Fruit fly (Drosophila melanogaster) whole organism, embryonic: ENCODE results near the gene GstT4.

ENCODE experiments used
- Bteb2 ChIP-seq: fragments of 200-800 bp; sonication (Bioruptor generic); optimal IDR thresholded peaks from 2 replicates; lab custom pipeline; 2016; ENCODE audit warnings: missing biosample characterization, missing genetic modification characterization
- CG10267 ChIP-seq: fragments of 200-800 bp; sonication (Bioruptor generic); optimal IDR thresholded peaks from 2 replicates; lab custom pipeline; 2018; ENCODE audit warnings: missing biosample characterization, mild to moderate bottlenecking, missing genetic modification characterization, moderate library complexity
- CG10565 ChIP-seq: fragments of 200-800 bp; sonication (Bioruptor generic); optimal IDR thresholded peaks from 3 replicates; lab custom pipeline; 2016; ENCODE audit warnings: missing biosample characterization, mild to moderate bottlenecking, missing genetic modification characterization
- CG10959 ChIP-seq: fragments of 200-800 bp; sonication (Bioruptor generic); IDR thresholded peaks from 2 replicates; pipeline ENCODE4 v1.3.6; 2022; ENCODE audit warnings: missing biosample characterization, missing genetic modification characterization
- CG10979 ChIP-seq: fragments of 200-800 bp; sonication (Bioruptor generic); optimal IDR thresholded peaks from 2 replicates; lab custom pipeline; 2018; ENCODE audit warnings: missing biosample characterization, mild to moderate bottlenecking, missing genetic modification characterization, moderate library complexity
- CG11456 ChIP-seq: fragments of 200-800 bp; sonication (Bioruptor generic); IDR thresholded peaks from 3 replicates; pipeline ENCODE4 v1.3.6; 2022; ENCODE audit warnings: missing biosample characterization, missing genetic modification characterization
- CG11504 ChIP-seq: fragments of 200-800 bp; sonication (Bioruptor generic); optimal IDR thresholded peaks from 3 replicates; lab custom pipeline; 2019; ENCODE audit warnings: missing biosample characterization, mild to moderate bottlenecking, missing genetic modification characterization, moderate library complexity
- CG12219 ChIP-seq: fragments of 200-800 bp; sonication (Bioruptor generic); optimal IDR thresholded peaks from 3 replicates; lab custom pipeline; 2018; ENCODE audit warnings: missing biosample characterization, mild to moderate bottlenecking, missing genetic modification characterization
- CG12769 ChIP-seq: fragments of 200-800 bp; sonication (Bioruptor generic); optimal IDR thresholded peaks from 2 replicates; lab custom pipeline; 2019; ENCODE audit warnings: missing biosample characterization, mild to moderate bottlenecking, missing genetic modification characterization, moderate library complexity
- CG14965 ChIP-seq: fragments of 200-800 bp; sonication (Bioruptor generic); optimal IDR thresholded peaks from 2 replicates; lab custom pipeline; 2016; ENCODE audit warnings: missing biosample characterization, missing genetic modification characterization, borderline replicate concordance
- CG1792 ChIP-seq: fragments of 200-800 bp; sonication (Bioruptor generic); optimal IDR thresholded peaks from 2 replicates; lab custom pipeline; 2016; ENCODE audit warnings: missing biosample characterization, missing genetic modification characterization
- CG18262 ChIP-seq: fragments of 200-800 bp; optimal IDR thresholded peaks from 3 replicates; lab custom pipeline; 2019; ENCODE audit warnings: missing biosample characterization, mild to moderate bottlenecking, missing genetic modification characterization, moderate library complexity
- CG2120 ChIP-seq: fragments of 200-800 bp; sonication (Bioruptor generic); optimal IDR thresholded peaks from 3 replicates; lab custom pipeline; 2016; ENCODE audit warnings: missing biosample characterization, missing genetic modification characterization
- CG2129 ChIP-seq: fragments of 200-800 bp; sonication (Bioruptor generic); IDR thresholded peaks from 2 replicates; pipeline ENCODE4 v1.3.6; 2022; ENCODE audit warnings: missing biosample characterization, missing genetic modification characterization; ENCODE audit not compliant: partially characterized antibody
- CG30403 ChIP-seq: fragments of 200-800 bp; sonication (Bioruptor generic); optimal IDR thresholded peaks from 3 replicates; lab custom pipeline; 2016; ENCODE audit warnings: missing biosample characterization, missing genetic modification characterization
- CG3163 ChIP-seq: fragments of 200-800 bp; sonication (Bioruptor generic); optimal IDR thresholded peaks from 3 replicates; lab custom pipeline; 2016; ENCODE audit warnings: missing biosample characterization, missing genetic modification characterization
- CG3281 ChIP-seq: fragments of 200-800 bp; sonication (Bioruptor generic); optimal IDR thresholded peaks from 3 replicates; lab custom pipeline; 2017; ENCODE audit warnings: missing biosample characterization, mild to moderate bottlenecking, missing genetic modification characterization
- CG33213 ChIP-seq: fragments of 200-800 bp; sonication (Bioruptor generic); optimal IDR thresholded peaks from 3 replicates; lab custom pipeline; 2016; ENCODE audit warnings: missing biosample characterization, missing genetic modification characterization
- CG4282 ChIP-seq: fragments of 200-800 bp; sonication (Bioruptor generic); optimal IDR thresholded peaks from 2 replicates; lab custom pipeline; 2016; ENCODE audit warnings: missing biosample characterization, missing genetic modification characterization
- CG7271 ChIP-seq: fragments of 200-800 bp; sonication (Bioruptor generic); optimal IDR thresholded peaks from 2 replicates; lab custom pipeline; 2018; ENCODE audit warnings: missing biosample characterization, mild to moderate bottlenecking, missing genetic modification characterization, moderate library complexity
- GATAe ChIP-seq: fragments of 200-800 bp; sonication (Bioruptor generic); conservative IDR thresholded peaks from 2 replicates; pipeline ENCODE4 v1.3.6; 2022; ENCODE audit warnings: missing biosample characterization, missing genetic modification characterization
- HmgZ ChIP-seq: fragments of 200-800 bp; sonication (Bioruptor generic); optimal IDR thresholded peaks from 2 replicates; lab custom pipeline; 2018; ENCODE audit warnings: missing biosample characterization, mild to moderate bottlenecking, missing genetic modification characterization
- NK7.1 ChIP-seq: fragments of 200-800 bp; sonication (Bioruptor generic); optimal IDR thresholded peaks from 3 replicates; lab custom pipeline; 2016; ENCODE audit warnings: missing biosample characterization, missing genetic modification characterization
- Six4 ChIP-seq: fragments of 200-800 bp; sonication (Bioruptor generic); optimal IDR thresholded peaks from 2 replicates; lab custom pipeline; 2016; ENCODE audit warnings: missing biosample characterization, missing genetic modification characterization
- Vsx1 ChIP-seq: fragments of 200-800 bp; sonication (Bioruptor generic); optimal IDR thresholded peaks from 2 replicates; lab custom pipeline; 2017; ENCODE audit warnings: missing biosample characterization, mild to moderate bottlenecking, missing genetic modification characterization, missing genetic modification reagents
- amos ChIP-seq: fragments of 200-800 bp; sonication (Bioruptor generic); IDR thresholded peaks from 2 replicates; pipeline ENCODE4 v1.3.6; 2022; ENCODE audit warnings: missing biosample characterization, missing genetic modification characterization; ENCODE audit not compliant: partially characterized antibody
- bbx ChIP-seq: fragments of 200-800 bp; sonication (Bioruptor generic); IDR thresholded peaks from 2 replicates; pipeline ENCODE4 v1.3.6; 2022; ENCODE audit warnings: missing biosample characterization, missing genetic modification characterization; ENCODE audit not compliant: partially characterized antibody
- cad ChIP-seq: fragments of >200 bp; optimal IDR thresholded peaks from 2 replicates; lab custom pipeline; 2017; ENCODE audit warnings: missing biosample characterization, missing genetic modification characterization
- cg ChIP-seq: fragments of 200-800 bp; sonication (Bioruptor generic); optimal IDR thresholded peaks from 3 replicates; lab custom pipeline; 2019; ENCODE audit warnings: missing biosample characterization, mild to moderate bottlenecking, missing genetic modification characterization, moderate library complexity
- crp ChIP-seq, 2 experiments: fragments of 200-800 bp; sonication (Bioruptor generic); optimal IDR thresholded peaks; 2 replicates in 1 of 2; 3 replicates in 1 of 2; lab custom pipeline; 2017; ENCODE audit warnings: missing biosample characterization in 2 of 2, missing genetic modification characterization in 2 of 2, mild to moderate bottlenecking in 1 of 2, moderate library complexity in 1 of 2
- cwo ChIP-seq: fragments of 200-800 bp; sonication (Bioruptor generic); optimal IDR thresholded peaks from 3 replicates; lab custom pipeline; 2017; ENCODE audit warnings: missing biosample characterization, missing genetic modification characterization, mild to moderate bottlenecking, moderate library complexity, missing genetic modification reagents
- dan ChIP-seq: fragments of 200-800 bp; sonication (Bioruptor generic); IDR thresholded peaks from 2 replicates; pipeline ENCODE4 v1.3.6; 2022; ENCODE audit warnings: missing biosample characterization, missing genetic modification characterization
- dmrt99B ChIP-seq: fragments of 200-800 bp; sonication (Bioruptor generic); optimal IDR thresholded peaks from 2 replicates; lab custom pipeline; 2018; ENCODE audit warnings: missing biosample characterization, mild to moderate bottlenecking, missing genetic modification characterization, moderate library complexity
- esg ChIP-seq: fragments of 200-800 bp; sonication (Bioruptor generic); conservative IDR thresholded peaks from 2 replicates; pipeline ENCODE4 v1.3.6; 2022; ENCODE audit warnings: missing biosample characterization, missing genetic modification characterization
- gsb ChIP-seq: fragments of 200-800 bp; sonication (Bioruptor generic); IDR thresholded peaks from 2 replicates; pipeline ENCODE4 v1.3.6; 2022; ENCODE audit warnings: missing biosample characterization, missing genetic modification characterization
- h ChIP-seq: fragments of >200 bp; optimal IDR thresholded peaks from 2 replicates; lab custom pipeline; 2017
- lmd ChIP-seq: fragments of 200-800 bp; sonication (Bioruptor generic); IDR thresholded peaks from 2 replicates; pipeline ENCODE4 v1.3.6; 2022; ENCODE audit warnings: missing biosample characterization, missing genetic modification characterization
- mam ChIP-seq: fragments of 200-800 bp; sonication (Bioruptor generic); optimal IDR thresholded peaks from 3 replicates; lab custom pipeline; 2016; ENCODE audit warnings: missing biosample characterization, missing genetic modification characterization
- nmo ChIP-seq: fragments of 200-800 bp; sonication (Bioruptor generic); optimal IDR thresholded peaks from 2 replicates; lab custom pipeline; 2018; ENCODE audit warnings: missing biosample characterization, mild to moderate bottlenecking, missing genetic modification characterization, moderate library complexity
- otp ChIP-seq: fragments of 200-800 bp; sonication (Bioruptor generic); IDR thresholded peaks from 3 replicates; pipeline ENCODE4, ENCODE4 v1.3.6; 2022; ENCODE audit warnings: missing biosample characterization, missing genetic modification characterization
- prd ChIP-seq, 3 experiments: fragments of >200 bp in 2 of 3; fragments of 200-800 bp in 1 of 3; sonication (Bioruptor generic) in 1 of 3; optimal IDR thresholded peaks in 2 of 3; IDR thresholded peaks in 1 of 3; 2 replicates in 2 of 3; 3 replicates in 1 of 3; pipeline versions ENCODE4 v1.3.6 to Lab custom; 2017 to 2022; ENCODE audit warnings: missing biosample characterization in 1 of 3, missing genetic modification characterization in 1 of 3
- pzg ChIP-seq: fragments of 200-800 bp; sonication (Bioruptor generic); optimal IDR thresholded peaks from 3 replicates; lab custom pipeline; 2018; ENCODE audit warnings: missing biosample characterization, mild to moderate bottlenecking, missing genetic modification characterization, moderate library complexity
- shn ChIP-seq: fragments of 200-800 bp; sonication (Bioruptor generic); optimal IDR thresholded peaks from 3 replicates; lab custom pipeline; 2016; ENCODE audit warnings: missing biosample characterization, missing genetic modification characterization
- sr ChIP-seq: fragments of 200-800 bp; sonication (Bioruptor generic); IDR thresholded peaks from 3 replicates; pipeline ENCODE4 v1.3.6; 2022; ENCODE audit warnings: missing biosample characterization, missing genetic modification characterization
- tap ChIP-seq: fragments of 200-800 bp; optimal IDR thresholded peaks from 3 replicates; lab custom pipeline; 2019; ENCODE audit warnings: missing biosample characterization, mild to moderate bottlenecking, missing genetic modification characterization, moderate library complexity
- tin ChIP-seq: fragments of 200-800 bp; sonication (Bioruptor generic); optimal IDR thresholded peaks from 3 replicates; lab custom pipeline; 2016; ENCODE audit warnings: missing biosample characterization, missing genetic modification characterization
- twi ChIP-seq: fragments of 200-800 bp; optimal IDR thresholded peaks from 2 replicates; lab custom pipeline; 2019; ENCODE audit warnings: missing biosample characterization, mild to moderate bottlenecking, missing genetic modification characterization, moderate library complexity
- unpg ChIP-seq: fragments of 200-800 bp; sonication (Bioruptor generic); optimal IDR thresholded peaks from 3 replicates; lab custom pipeline; 2018; ENCODE audit warnings: missing biosample characterization, mild to moderate bottlenecking, missing genetic modification characterization, moderate library complexity
- usp ChIP-seq: fragments of >200 bp; optimal IDR thresholded peaks from 2 replicates; lab custom pipeline; 2017; ENCODE audit warnings: missing biosample characterization, missing genetic modification characterization
- yki ChIP-seq: fragments of >200 bp; optimal IDR thresholded peaks from 3 replicates; lab custom pipeline; 2018
- zen ChIP-seq: fragments of 200-800 bp; sonication (Bioruptor generic); optimal IDR thresholded peaks from 3 replicates; lab custom pipeline; 2018; ENCODE audit warnings: missing biosample characterization, mild to moderate bottlenecking, missing genetic modification characterization, moderate library complexity

The GstT4 gene

dm6 chrX:13376520-13376919, 28.0 kb upstream of the GstT4 start (continued):
- TF ChIP-seq nmo (GFP tag; lab: Kevin White, UChicago) (no peak), gsb (GFP tag; lab: Robert Waterston, UW) (no peak), CG3281 (GFP tag; lab: Kevin White, UChicago) (peak; percentile 44), CG12219 (GFP tag; lab: Kevin White, UChicago) (no peak), prd (optimal IDR thresholded peaks at IDR 0.05; lab: Kevin White, UChicago) (no peak), prd (GFP tag; IDR thresholded peaks at IDR 0.05; lab: Robert Waterston, UW) (0 out of 3 replicates have a peak, but pooled peaks have one; percentile 14), zen (tag; lab: Kevin White, UChicago) (no peak), dan (GFP tag; lab: Robert Waterston, UW) (no peak), CG10959 (GFP tag; lab: Robert Waterston, UW) (no peak), GATAe (no peak), dmrt99B (no peak), Bteb2 (GFP tag; lab: Kevin White, UChicago) (peak; percentile 18), CG10979 (no peak), twi (tag; lab: Kevin White, UChicago) (no peak), bbx (GFP tag; lab: Robert Waterston, UW) (no peak), CG2120 (GFP tag; lab: Kevin White, UChicago) (peak; percentile 71), CG12769 (peak; percentile 46), HmgZ (peak; percentile 19), cad (no peak), CG11456 (GFP tag; lab: Robert Waterston, UW) (0 out of 3 replicates have a peak, but pooled peaks have one; percentile 43), CG14965 (GFP tag; lab: Kevin White, UChicago) (no peak), cwo (GFP tag; lab: Kevin White, UChicago) (peak; percentile 43), otp (GFP tag; lab: Robert Waterston, UW) (no peak), Six4 (no peak), CG33213 (no peak), crp (GFP tag; optimal IDR thresholded peaks at IDR 0.05; lab: Kevin White, UChicago) (no peak), CG1792 (no peak), h (lab: Kevin White, UChicago) (no peak), CG2129 (GFP tag; lab: Robert Waterston, UW) (no peak), sr (GFP tag; lab: Robert Waterston, UW) (no peak), CG18262 (no peak), usp (GFP tag; lab: Kevin White, UChicago) (no peak), CG10267 (no peak), esg (GFP tag; lab: Robert Waterston, UW) (no peak), mam (GFP tag; lab: Kevin White, UChicago) (peak; percentile 29), shn (GFP tag; lab: Kevin White, UChicago) (no peak), CG30403 (peak; percentile 16), Vsx1 (GFP tag; lab: Kevin White, UChicago) (no peak), CG4282 (GFP tag; lab: Kevin White, UChicago) (no peak), amos (GFP tag; lab: Robert Waterston, UW) (no peak), CG11504 (tag; lab: Kevin White, UChicago) (no peak), CG7271 (tag; lab: Kevin White, UChicago) (no peak), tin (GFP tag; lab: Kevin White, UChicago) (no peak), tap (no peak), lmd (GFP tag; lab: Robert Waterston, UW) (peak; percentile 24; the same call in 1 of the 2 replicates), cg (GFP tag; lab: Kevin White, UChicago) (no peak), unpg (GFP tag; lab: Kevin White, UChicago) (peak; percentile 2), yki (lab: Kevin White, UChicago) (no peak), pzg (GFP tag; lab: Kevin White, UChicago) (no peak), NK7.1 (GFP tag; lab: Kevin White, UChicago) (no peak), CG3163 (GFP tag; lab: Kevin White, UChicago) (no peak), CG10565 (GFP tag; lab: Kevin White, UChicago) (no peak)
